Worm (Caenorhabditis elegans) whole organism, early embryonic: ENCODE data around the gene his-64.
A peak's percentile ranks its signal among the peaks of the same experiment; 100 is the strongest.
"Not testable (repeated sequence)": the region's sequence is repeated elsewhere in the genome, so short reads cannot be mapped to it uniquely, and the experiment has no call there.

ENCODE experiments used
- B0310.2 ChIP-seq: sonication (generic microtip); optimal IDR thresholded peaks from 2 replicates; lab custom pipeline; 2016; ENCODE audit warnings: mild to moderate bottlenecking, missing genetic modification characterization, missing compliant biosample characterization
- F13C5.2 ChIP-seq: sonication (generic microtip); optimal IDR thresholded peaks from 2 replicates; lab custom pipeline; 2017; ENCODE audit warnings: mild to moderate bottlenecking, missing genetic modification characterization, inconsistent platforms, missing compliant biosample characterization
- aly-1 ChIP-seq: sonication (generic microtip); optimal IDR thresholded peaks from 2 replicates; lab custom pipeline; 2016; ENCODE audit warnings: missing genetic modification characterization, missing compliant biosample characterization
- ama-1 ChIP-seq: fragments of 150-350 bp; optimal IDR thresholded peaks from 2 replicates; lab custom pipeline; 2014
- ceh-13 ChIP-seq: fragments of 200-800 bp; sonication (Bioruptor generic); optimal IDR thresholded peaks from 2 replicates; lab custom pipeline; 2018; ENCODE audit warnings: mild to moderate bottlenecking, missing genetic modification characterization, missing compliant biosample characterization
- ceh-36 ChIP-seq: sonication (generic microtip); optimal IDR thresholded peaks from 2 replicates; lab custom pipeline; 2016; ENCODE audit warnings: missing genetic modification characterization, inconsistent platforms, missing compliant biosample characterization
- ets-7 ChIP-seq: sonication (generic microtip); optimal IDR thresholded peaks from 2 replicates; lab custom pipeline; 2016; ENCODE audit warnings: missing genotype, missing genetic modification characterization, missing compliant biosample characterization
- flt-1 ChIP-seq: fragments of 200-800 bp; sonication (Bioruptor generic); IDR thresholded peaks from 2 replicates; pipeline ENCODE4 v1.3.6; 2022; ENCODE audit warnings: missing genetic modification characterization, missing compliant biosample characterization
- hmbx-1 ChIP-seq: sonication (generic microtip); optimal IDR thresholded peaks from 2 replicates; lab custom pipeline; 2016; ENCODE audit warnings: mild to moderate bottlenecking, missing genetic modification characterization, missing compliant biosample characterization
- hmg-4 ChIP-seq: fragments of 200-800 bp; sonication (Bioruptor generic); optimal IDR thresholded peaks from 2 replicates; lab custom pipeline; 2018; ENCODE audit warnings: mild to moderate bottlenecking, missing genetic modification characterization, missing compliant biosample characterization
- hnd-1 ChIP-seq: sonication (generic microtip); optimal IDR thresholded peaks from 2 replicates; lab custom pipeline; 2016; ENCODE audit warnings: missing genetic modification characterization, missing compliant biosample characterization
- pes-1 ChIP-seq: fragments of 200-800 bp; sonication (Bioruptor generic); IDR thresholded peaks from 2 replicates; pipeline ENCODE4 v1.3.6; 2022; ENCODE audit warnings: missing genetic modification reagents, missing genetic modification characterization, missing compliant biosample characterization
- scrt-1 ChIP-seq: fragments of 200-800 bp; sonication (Bioruptor generic); IDR thresholded peaks from 2 replicates; pipeline ENCODE4 v1.3.6; 2022; ENCODE audit warnings: missing genetic modification characterization, missing compliant biosample characterization
- sea-1 ChIP-seq: fragments of 200-800 bp; sonication (Bioruptor generic); conservative IDR thresholded peaks from 2 replicates; pipeline ENCODE4 v1.3.6; 2022; ENCODE audit warnings: missing genetic modification characterization, missing compliant biosample characterization
- tbx-11 ChIP-seq: fragments of 200-800 bp; sonication (Bioruptor generic); IDR thresholded peaks from 2 replicates; pipeline ENCODE4 v1.3.6; 2022; ENCODE audit warnings: missing genetic modification characterization, missing compliant biosample characterization
- tbx-37 ChIP-seq: fragments of 200-800 bp; sonication (Bioruptor generic); conservative IDR thresholded peaks from 2 replicates; pipeline ENCODE4 v1.3.6; 2022; ENCODE audit warnings: missing genetic modification reagents, missing genetic modification characterization, missing compliant biosample characterization
- tra-4 ChIP-seq: sonication (generic microtip); optimal IDR thresholded peaks from 2 replicates; lab custom pipeline; 2017; ENCODE audit warnings: missing genetic modification characterization, missing compliant biosample characterization

Gene his-64

DNA sequence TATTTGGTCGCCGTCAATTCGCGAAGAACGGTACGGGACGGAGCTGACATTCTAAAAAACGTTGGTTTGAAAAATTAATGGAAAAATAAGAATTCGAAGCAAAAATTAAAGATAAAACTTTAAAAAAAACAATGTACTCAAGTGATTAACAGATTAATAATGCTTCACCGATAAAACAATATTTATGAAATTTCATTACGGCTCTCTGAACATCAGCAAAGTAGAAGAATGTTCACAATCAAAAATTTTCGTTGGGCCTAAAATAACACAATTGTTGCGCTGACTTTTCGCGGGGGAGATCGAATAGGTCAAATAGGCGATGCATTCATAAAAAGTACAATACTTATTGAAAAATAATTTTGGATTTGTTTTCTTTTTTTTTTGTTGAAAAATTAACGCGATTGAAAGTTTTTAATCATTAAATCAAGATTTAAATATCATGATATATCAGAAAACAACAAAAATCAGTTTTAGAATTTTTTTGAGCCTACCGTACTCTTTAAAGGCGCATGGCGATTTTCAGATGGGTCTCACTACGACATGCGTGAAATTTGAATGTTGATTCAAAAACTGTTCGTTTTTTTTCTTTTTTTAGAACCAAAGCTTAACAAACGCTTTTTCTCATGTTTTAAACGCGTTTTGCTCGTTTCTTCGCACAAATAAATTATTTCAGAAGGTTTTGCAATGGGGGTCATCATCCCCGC lies 3.5 kb upstream of the his-64 start, which contains the start of the genes memi-3 and cyp-31A2:
memi-3 (minus strand) TSS at position 51 of the 704 bp plus-strand sequence.
cyp-31A2 (plus strand) TSS at position 674 of the 704 bp plus-strand sequence.
- TF ChIP-seq tbx-37 (GFP tag; lab: Robert Waterston, UW) = no peak

DNA sequence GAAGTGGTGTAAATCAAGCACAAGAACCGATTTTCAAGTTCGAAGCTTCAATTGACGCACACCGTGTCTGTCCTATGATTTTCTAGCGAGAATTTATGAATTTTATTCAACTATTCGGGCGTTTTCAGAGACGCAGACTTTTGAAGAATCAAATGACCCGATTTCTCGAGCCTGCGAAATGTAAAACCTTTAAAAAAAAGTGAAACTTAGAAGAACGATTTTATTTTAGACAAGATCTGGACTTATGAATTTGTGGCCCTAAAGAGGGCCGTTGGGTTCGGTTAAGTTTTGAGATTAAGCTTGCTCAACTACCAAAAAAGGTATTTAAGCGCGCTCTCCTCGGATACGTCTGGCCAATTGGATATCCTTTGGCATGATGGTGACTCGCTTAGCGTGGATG lies 789 bp upstream of the his-64 start:
- TF ChIP-seq ama-1 (peak; percentile 83), aly-1 (tag; lab: Kevin White, UChicago) (peak; percentile 81)

DNA sequence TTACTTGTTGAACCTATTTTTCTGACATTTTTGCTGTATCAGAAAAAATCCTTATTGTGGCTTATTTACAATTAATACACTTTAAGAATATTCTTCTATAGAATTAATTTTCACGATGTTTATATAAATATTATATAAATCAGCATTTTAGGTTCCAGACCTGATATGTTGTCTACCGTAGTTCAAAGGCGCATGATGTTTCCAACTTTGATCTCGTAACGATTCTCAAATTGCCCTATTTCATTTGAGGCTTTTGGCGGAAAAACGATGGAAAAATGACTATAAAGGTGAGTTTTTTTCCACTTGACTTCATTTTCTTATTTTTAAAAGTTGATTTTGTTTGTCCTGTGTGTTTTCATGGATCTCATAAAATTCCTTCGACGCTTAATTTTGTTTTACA lies 3.2 kb downstream of the his-64 start, which contains the start of gene gfat-2:
gfat-2 (plus strand) TSS at position 145 of the 400 bp plus-strand sequence.
- TF ChIP-seq ceh-13 = no peak
- TF ChIP-seq ceh-36 = no peak
- TF ChIP-seq tbx-11 (GFP tag; lab: Robert Waterston, UW) = no peak
- TF ChIP-seq pes-1 (GFP tag; lab: Robert Waterston, UW) = no peak
- TF ChIP-seq ets-7 (tag; lab: Kevin White, UChicago) = no peak
- TF ChIP-seq B0310.2 = no peak
- no peak for TF ChIP-seq ama-1
- TF ChIP-seq hmg-4 (GFP tag; lab: Kevin White, UChicago) = no peak
- no peak for TF ChIP-seq tbx-37 (GFP tag; lab: Robert Waterston, UW)
- TF ChIP-seq sea-1 (GFP tag; lab: Robert Waterston, UW) = no peak
- TF ChIP-seq scrt-1 (GFP tag; lab: Robert Waterston, UW) = no peak
- no peak for TF ChIP-seq F13C5.2
- TF ChIP-seq hmbx-1 (tag; lab: Kevin White, UChicago) = no peak
- no peak for TF ChIP-seq flt-1 (GFP tag; lab: Robert Waterston, UW)
- no peak for TF ChIP-seq tra-4
- TF ChIP-seq hnd-1 (tag; lab: Kevin White, UChicago) = no peak

DNA sequence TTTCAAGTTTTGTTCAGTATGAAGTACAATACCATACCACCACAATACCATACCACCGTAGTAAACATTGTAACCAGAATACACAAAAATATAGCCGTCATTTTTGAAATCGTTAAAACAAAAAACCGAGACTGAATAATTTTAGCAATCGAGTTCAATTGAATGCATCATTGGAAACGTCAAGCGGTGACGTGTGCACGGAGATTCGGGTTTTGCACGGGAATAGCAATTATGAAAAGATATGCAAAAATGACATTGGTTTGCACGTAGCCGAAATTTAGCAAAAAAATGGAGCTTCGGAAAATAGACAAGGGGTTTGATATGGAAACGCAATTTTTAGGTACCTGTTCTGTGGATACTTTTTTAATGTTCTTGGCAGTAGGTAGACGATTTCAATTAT lies 8.0 kb downstream of the his-64 start, which contains the start of gene F22B3.10:
F22B3.10 (minus strand) TSS at position 101 of the 400 bp plus-strand sequence.
- TF ChIP-seq B0310.2 = no peak
- no peak for TF ChIP-seq pes-1 (GFP tag; lab: Robert Waterston, UW)
- TF ChIP-seq hnd-1 (tag; lab: Kevin White, UChicago) = no peak
- no peak for TF ChIP-seq tbx-37 (GFP tag; lab: Robert Waterston, UW)
- TF ChIP-seq flt-1 (GFP tag; lab: Robert Waterston, UW) = no peak
- no peak for TF ChIP-seq ama-1
- no peak for TF ChIP-seq hmg-4 (GFP tag; lab: Kevin White, UChicago)
- no peak for TF ChIP-seq F13C5.2
- TF ChIP-seq tbx-11 (GFP tag; lab: Robert Waterston, UW) = no peak
- TF ChIP-seq hmbx-1 (tag; lab: Kevin White, UChicago) = no peak
- no peak for TF ChIP-seq tra-4
- TF ChIP-seq ceh-36 = no peak
- no peak for TF ChIP-seq ets-7 (tag; lab: Kevin White, UChicago)
- no peak for TF ChIP-seq scrt-1 (GFP tag; lab: Robert Waterston, UW)
- no peak for TF ChIP-seq sea-1 (GFP tag; lab: Robert Waterston, UW)
- TF ChIP-seq aly-1 (tag; lab: Kevin White, UChicago) = no peak
- no peak for TF ChIP-seq ceh-13

DNA sequence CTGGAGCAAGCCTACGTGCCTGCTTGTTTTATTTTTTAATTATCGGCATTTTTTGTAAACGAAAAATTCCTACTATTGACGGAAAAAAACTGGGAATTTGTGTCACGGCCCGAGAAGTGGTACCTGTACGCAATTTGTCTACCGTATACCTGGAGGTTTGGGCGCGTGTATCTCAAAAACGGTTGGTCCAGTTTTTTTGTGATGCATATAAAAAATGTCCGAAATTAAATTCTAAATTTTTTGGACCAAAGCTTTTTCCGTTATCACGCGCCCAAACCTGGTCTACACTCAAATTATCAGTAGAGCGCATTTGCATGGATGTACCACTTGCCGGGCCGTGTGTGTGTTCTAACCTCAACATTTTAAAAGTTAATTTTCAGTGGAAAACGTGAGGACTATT lies 9.8 kb downstream of the his-64 start, which contains the start of gene F22B3.5:
F22B3.5 (minus strand) TSS at position 101 of the 400 bp plus-strand sequence.
- TF ChIP-seq aly-1 (tag; lab: Kevin White, UChicago); ceh-13; flt-1 (GFP tag; lab: Robert Waterston, UW): not testable (repeated sequence)

DNA sequence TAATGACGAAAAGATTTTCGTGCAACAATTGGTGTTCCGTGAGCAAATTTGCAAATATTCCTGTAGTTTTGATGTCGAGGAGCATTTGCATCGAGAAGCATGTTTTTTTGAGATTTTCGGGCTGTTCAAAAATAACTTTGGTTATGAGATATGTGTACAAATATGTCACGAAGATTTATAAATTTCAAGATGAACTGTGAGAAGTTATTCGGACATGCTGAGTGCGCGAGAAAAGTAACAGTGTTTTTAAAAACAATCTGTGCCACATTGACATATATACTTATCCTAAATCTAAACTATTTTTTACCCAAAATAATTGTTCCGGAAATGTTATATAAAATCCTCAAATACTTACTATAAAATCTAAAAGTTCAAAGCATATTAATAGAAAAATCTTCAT lies 14.8 kb downstream of the his-64 start, which contains the start of gene F22B3.7:
F22B3.7 (minus strand) TSS at position 101 of the 400 bp plus-strand sequence.
- no peak for TF ChIP-seq F13C5.2
- no peak for TF ChIP-seq ceh-36
- no peak for TF ChIP-seq tbx-37 (GFP tag; lab: Robert Waterston, UW)
- no peak for TF ChIP-seq ets-7 (tag; lab: Kevin White, UChicago)
- TF ChIP-seq sea-1 (GFP tag; lab: Robert Waterston, UW) = no peak
- no peak for TF ChIP-seq tra-4
- no peak for TF ChIP-seq scrt-1 (GFP tag; lab: Robert Waterston, UW)

DNA sequence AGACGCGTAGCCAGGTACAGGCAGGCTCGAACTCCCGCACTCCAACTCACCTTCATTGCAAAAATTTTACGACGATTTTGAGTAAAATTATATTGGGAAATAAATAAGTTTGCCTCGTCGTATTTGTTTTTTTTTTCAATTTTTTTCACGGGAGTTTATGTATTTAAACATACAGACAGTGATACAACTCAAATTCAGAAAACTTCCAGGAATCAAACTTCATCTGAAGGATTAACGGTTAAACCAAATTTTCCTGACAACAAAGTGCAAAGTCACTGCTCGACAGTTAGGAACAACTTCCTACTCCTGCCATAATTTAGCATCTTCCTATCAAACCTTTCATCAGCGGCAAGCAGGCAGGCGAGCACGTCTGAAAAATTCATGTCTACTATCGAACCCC lies 17.9 kb downstream of the his-64 start, which contains the start of gene F22B3.8:
F22B3.8 (minus strand) TSS at position 101 of the 400 bp plus-strand sequence.
- TF ChIP-seq tbx-11 (GFP tag; lab: Robert Waterston, UW) (no peak), hnd-1 (tag; lab: Kevin White, UChicago) (no peak), B0310.2 (no peak), ceh-36 (no peak), sea-1 (GFP tag; lab: Robert Waterston, UW) (no peak), hmbx-1 (tag; lab: Kevin White, UChicago) (no peak), F13C5.2 (no peak), scrt-1 (GFP tag; lab: Robert Waterston, UW) (no peak), aly-1 (tag; lab: Kevin White, UChicago) (no peak), tbx-37 (GFP tag; lab: Robert Waterston, UW) (no peak), tra-4 (no peak), pes-1 (GFP tag; lab: Robert Waterston, UW) (no peak), hmg-4 (GFP tag; lab: Kevin White, UChicago) (no peak), ama-1 (no peak), flt-1 (GFP tag; lab: Robert Waterston, UW) (no peak), ceh-13 (no peak), ets-7 (tag; lab: Kevin White, UChicago) (no peak)

DNA sequence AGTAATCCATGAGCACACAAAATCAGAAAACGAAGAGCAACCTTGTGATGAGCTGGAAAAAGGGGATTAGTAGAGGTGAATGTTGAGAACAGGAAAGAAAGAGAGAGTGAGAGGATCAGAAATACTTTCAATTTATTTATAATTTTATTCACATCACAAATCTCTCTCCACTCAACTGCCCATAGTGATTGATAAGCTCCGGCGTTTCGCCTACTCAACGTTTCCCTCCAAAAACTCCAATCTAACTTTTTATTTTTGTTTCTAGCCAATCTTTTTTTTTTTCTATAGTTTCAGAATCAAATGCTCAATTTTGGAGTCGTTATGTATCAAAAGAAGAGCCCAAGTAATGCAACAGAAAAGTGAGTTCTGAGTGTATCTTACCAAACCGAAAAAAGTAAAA lies 18.5 kb downstream of the his-64 start, which contains the start of gene kin-4:
kin-4 (plus strand) TSS at position 301 of the 400 bp plus-strand sequence.
- no peak for TF ChIP-seq ceh-13
- TF ChIP-seq tbx-37 (GFP tag; lab: Robert Waterston, UW) = no peak
- no peak for TF ChIP-seq hmg-4 (GFP tag; lab: Kevin White, UChicago)
- TF ChIP-seq aly-1 (tag; lab: Kevin White, UChicago) = no peak
- no peak for TF ChIP-seq tbx-11 (GFP tag; lab: Robert Waterston, UW)
- TF ChIP-seq B0310.2 = no peak
- TF ChIP-seq tra-4 = no peak
- TF ChIP-seq hmbx-1 (tag; lab: Kevin White, UChicago) = no peak
- TF ChIP-seq ceh-36 = no peak
- TF ChIP-seq hnd-1 (tag; lab: Kevin White, UChicago) = no peak
- TF ChIP-seq sea-1 (GFP tag; lab: Robert Waterston, UW) = no peak
